1 fruit fly cellular context compared by ENCODE assay signal in the genomic region with DNA sequence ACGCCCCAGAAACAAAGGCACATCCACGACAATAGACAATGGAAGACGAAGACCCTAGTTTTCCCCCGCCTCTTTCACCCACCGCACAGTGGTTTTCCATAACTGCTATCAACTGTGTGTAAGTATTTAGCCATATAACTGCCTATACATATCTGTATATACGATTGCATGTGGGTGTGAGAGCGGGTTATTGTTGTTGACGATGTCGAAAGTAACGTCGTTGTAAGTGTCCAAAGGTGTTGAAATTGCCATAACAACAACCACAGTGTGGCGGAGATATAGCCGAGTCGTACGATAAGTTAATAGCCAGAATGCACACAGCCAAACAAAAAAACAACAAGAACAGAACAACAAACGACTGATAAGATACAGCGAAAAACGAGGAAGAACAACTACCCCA.
TF ChIP-seq lines count a peak whose summit lies in the region.

No protein-coding gene starts in this region.

TF ChIP-seq in whole organism, embryonic, 481 proteins besides CTCF, POLR2A, EP300 and RAD21 (continued from another document):
- TF ChIP-seq rib (GFP tag; IDR thresholded peaks at IDR 0.05; lab: Robert Waterston, UW) = peak; percentile 65; the same call in 1 of the 2 replicates
- TF ChIP-seq Xbp1 (GFP tag; optimal IDR thresholded peaks at IDR 0.05; lab: Kevin White, UChicago) = no peak
- TF ChIP-seq Dfd (GFP tag; optimal IDR thresholded peaks at IDR 0.05; lab: Kevin White, UChicago) = no peak
- TF ChIP-seq CG11695 (GFP tag; IDR thresholded peaks at IDR 0.05; lab: Robert Waterston, UW) = 0 out of 3 replicates have a peak, but pooled peaks have one; percentile 10
- TF ChIP-seq lab (GFP tag; optimal IDR thresholded peaks at IDR 0.05; lab: Kevin White, UChicago) = peak; percentile 60
- TF ChIP-seq Hsf (GFP tag; optimal IDR thresholded peaks at IDR 0.05; lab: Kevin White, UChicago) = no peak
- TF ChIP-seq caup (GFP tag; optimal IDR thresholded peaks at IDR 0.05; lab: Kevin White, UChicago; ENCODE audit: severe bottlenecking) = peak; percentile 54
- TF ChIP-seq CG30403 (GFP tag; optimal IDR thresholded peaks at IDR 0.05; lab: Kevin White, UChicago) = no peak
- TF ChIP-seq Mrtf (GFP tag; IDR thresholded peaks at IDR 0.05; lab: Robert Waterston, UW) = 0 out of 3 replicates have a peak, but pooled peaks have one; percentile 8
- TF ChIP-seq CG7987 (GFP tag; optimal IDR thresholded peaks at IDR 0.05; lab: Kevin White, UChicago) = peak; percentile 3
- 0 out of 2 replicates have a peak, but pooled peaks have one; percentile 14 for TF ChIP-seq slbo (GFP tag; IDR thresholded peaks at IDR 0.05; lab: Robert Waterston, UW)
- TF ChIP-seq abd-A (tag; optimal IDR thresholded peaks at IDR 0.05; lab: Kevin White, UChicago) = no peak
- TF ChIP-seq ase (GFP tag; IDR thresholded peaks at IDR 0.05; lab: Robert Waterston, UW) = no peak
- TF ChIP-seq GATAe (GFP tag; conservative IDR thresholded peaks at IDR 0.05; lab: Robert Waterston, UW) = peak; percentile 84
- TF ChIP-seq cwo (GFP tag; optimal IDR thresholded peaks at IDR 0.05; lab: Kevin White, UChicago) = peak; percentile 14
- no peak for TF ChIP-seq sens (GFP tag; lab: Kevin White, UChicago)
- TF ChIP-seq en (GFP tag; optimal IDR thresholded peaks at IDR 0.05; lab: Kevin White, UChicago) = no peak
- peak; percentile 25 for TF ChIP-seq cg (GFP tag; optimal IDR thresholded peaks at IDR 0.05; lab: Kevin White, UChicago)
- peak; percentile 11 for TF ChIP-seq sug (tag; optimal IDR thresholded peaks at IDR 0.05; lab: Kevin White, UChicago)
